Fruit fly (Drosophila melanogaster) whole organism, wandering third instar larva: Measurements from ENCODE around the gene FipoQ.

Experiments used
- CG32264 ChIP-seq: fragments of 200-800 bp; sonication (Bioruptor generic); optimal IDR thresholded peaks from 2 replicates; lab custom pipeline; 2016; ENCODE audit warnings: missing biosample characterization, missing genetic modification characterization
- CG9705 ChIP-seq: fragments of 200-800 bp; sonication (Bioruptor generic); optimal IDR thresholded peaks from 2 replicates; lab custom pipeline; 2018; ENCODE audit warnings: missing biosample characterization, mild to moderate bottlenecking, missing genetic modification characterization
- CrebA ChIP-seq: fragments of 200-800 bp; sonication (Bioruptor generic); optimal IDR thresholded peaks from 2 replicates; lab custom pipeline; 2016; ENCODE audit warnings: missing biosample characterization, mild to moderate bottlenecking, missing genetic modification characterization, borderline replicate concordance
- Dif ChIP-seq: fragments of 200-275, 200-300 bp; sonication (Bioruptor generic); optimal IDR thresholded peaks from 2 replicates; lab custom pipeline; 2018; ENCODE audit warnings: missing biosample characterization, missing genetic modification characterization; ENCODE audit not compliant: partially characterized antibody
- GATAd ChIP-seq: sonication (Bioruptor generic); optimal IDR thresholded peaks from 2 replicates; lab custom pipeline; 2016; ENCODE audit warnings: missing biosample characterization, missing genetic modification characterization
- HLH106 ChIP-seq: fragments of 200-800 bp; optimal IDR thresholded peaks from 3 replicates; lab custom pipeline; 2019; ENCODE audit warnings: missing biosample characterization, mild to moderate bottlenecking, missing genetic modification characterization, moderate library complexity
- Hnf4 ChIP-seq: fragments of 200-800 bp; sonication (Bioruptor generic); optimal IDR thresholded peaks from 2 replicates; lab custom pipeline; 2016; ENCODE audit warnings: missing biosample characterization, mild to moderate bottlenecking, missing genetic modification characterization
- Hr78 ChIP-seq: fragments of >200 bp; optimal IDR thresholded peaks from 2 replicates; lab custom pipeline; 2017; ENCODE audit warnings: missing biosample characterization, missing genetic modification characterization
- Hr83 ChIP-seq: fragments of 200-300 bp; sonication (Bioruptor generic); optimal IDR thresholded peaks from 2 replicates; lab custom pipeline; 2016; ENCODE audit warnings: missing biosample characterization, mild to moderate bottlenecking, missing genetic modification characterization, moderate library complexity; ENCODE audit not compliant: poor library complexity, severe bottlenecking
- Mio ChIP-seq: sonication (Bioruptor generic); optimal IDR thresholded peaks from 2 replicates; lab custom pipeline; 2016; ENCODE audit warnings: missing biosample characterization, missing genetic modification characterization
- Myc ChIP-seq: fragments of >200 bp; optimal IDR thresholded peaks from 2 replicates; lab custom pipeline; 2017
- N ChIP-seq: fragments of >200 bp; optimal IDR thresholded peaks from 2 replicates; lab custom pipeline; 2018; ENCODE audit warnings: missing biosample characterization, missing external identifiers, missing genetic modification characterization
- OdsH ChIP-seq: fragments of 200-800 bp; sonication (Bioruptor generic); optimal IDR thresholded peaks from 2 replicates; lab custom pipeline; 2016; ENCODE audit warnings: missing biosample characterization, mild to moderate bottlenecking, missing genetic modification characterization
- Rel ChIP-seq, 2 experiments: fragments of 200-800 bp; sonication (Bioruptor generic) in 1 of 2; optimal IDR thresholded peaks; 2 replicates in 1 of 2; 3 replicates in 1 of 2; lab custom pipeline; 2016 to 2019; ENCODE audit warnings: mild to moderate bottlenecking in 2 of 2, missing biosample characterization in 2 of 2, missing genetic modification characterization in 2 of 2, moderate library complexity in 1 of 2
- Sp1 ChIP-seq: fragments of 200-800 bp; sonication (Bioruptor generic); optimal IDR thresholded peaks from 3 replicates; lab custom pipeline; 2019; ENCODE audit warnings: missing biosample characterization, mild to moderate bottlenecking, missing genetic modification characterization, moderate library complexity
- Vsx2 ChIP-seq: fragments of 200-300, 225-300 bp; sonication (Bioruptor generic); optimal IDR thresholded peaks from 2 replicates; lab custom pipeline; 2018; ENCODE audit warnings: missing biosample characterization, missing genetic modification characterization; ENCODE audit not compliant: partially characterized antibody
- br ChIP-seq: fragments of 200-800 bp; sonication (Bioruptor generic); optimal IDR thresholded peaks from 2 replicates; lab custom pipeline; 2016; ENCODE audit warnings: missing biosample characterization, missing genetic modification characterization
- brk ChIP-seq: fragments of 200-800 bp; sonication (Bioruptor generic); optimal IDR thresholded peaks from 2 replicates; lab custom pipeline; 2016; ENCODE audit warnings: missing biosample characterization, mild to moderate bottlenecking, missing genetic modification characterization
- dl ChIP-seq, 2 experiments: fragments of 175-275, 200-275 bp in 1 of 2; fragments of 200-275 bp in 1 of 2; sonication (Bioruptor generic); optimal IDR thresholded peaks; lab custom pipeline; 2018; ENCODE audit warnings: mild to moderate bottlenecking in 2 of 2, missing biosample characterization in 2 of 2, missing genetic modification characterization in 2 of 2, moderate library complexity in 2 of 2; ENCODE audit not compliant: partially characterized antibody in 2 of 2, insufficient read depth in 1 of 2
- dmrt93B ChIP-seq: fragments of 200-800 bp; sonication (Bioruptor generic); optimal IDR thresholded peaks from 2 replicates; lab custom pipeline; 2018; ENCODE audit warnings: missing biosample characterization, mild to moderate bottlenecking, missing genetic modification characterization
- dsf ChIP-seq: sonication (Bioruptor generic); optimal IDR thresholded peaks from 2 replicates; lab custom pipeline; 2016; ENCODE audit warnings: missing biosample characterization, missing genetic modification characterization, borderline replicate concordance
- ey ChIP-seq: fragments of 200-800 bp; sonication (Bioruptor generic); optimal IDR thresholded peaks from 2 replicates; lab custom pipeline; 2016; ENCODE audit warnings: missing biosample characterization, missing genetic modification characterization
- foxo ChIP-seq, 2 experiments: fragments of 200-800 bp; sonication (Bioruptor generic); optimal IDR thresholded peaks; 2 replicates in 1 of 2; 3 replicates in 1 of 2; lab custom pipeline; 2016 to 2017; ENCODE audit warnings: missing biosample characterization in 2 of 2, missing genetic modification characterization in 2 of 2
- fru ChIP-seq: fragments of 200-800 bp; sonication (Bioruptor generic); optimal IDR thresholded peaks from 3 replicates; lab custom pipeline; 2016; ENCODE audit warnings: missing biosample characterization, mild to moderate bottlenecking, missing genetic modification characterization
- h ChIP-seq: fragments of 200-800 bp; sonication (Bioruptor generic); optimal IDR thresholded peaks from 3 replicates; lab custom pipeline; 2016; ENCODE audit warnings: missing biosample characterization, mild to moderate bottlenecking, missing genetic modification characterization
- jim ChIP-seq: fragments of 175-275, 200-325 bp; sonication (Bioruptor generic); optimal IDR thresholded peaks from 2 replicates; lab custom pipeline; 2016; ENCODE audit warnings: missing biosample characterization, mild to moderate bottlenecking, missing genetic modification characterization
- lola ChIP-seq: fragments of >200 bp; optimal IDR thresholded peaks from 2 replicates; lab custom pipeline; 2017; ENCODE audit warnings: missing biosample characterization, missing genetic modification characterization
- pan ChIP-seq: fragments of >200 bp; optimal IDR thresholded peaks from 2 replicates; lab custom pipeline; 2017
- psq ChIP-seq: fragments of 200-800 bp; sonication (Bioruptor generic); optimal IDR thresholded peaks from 3 replicates; lab custom pipeline; 2017; ENCODE audit warnings: missing biosample characterization, mild to moderate bottlenecking, missing genetic modification characterization, moderate library complexity
- rgr ChIP-seq: fragments of 200-800 bp; sonication (Bioruptor generic); optimal IDR thresholded peaks from 3 replicates; lab custom pipeline; 2016; ENCODE audit warnings: missing biosample characterization, mild to moderate bottlenecking, missing genetic modification characterization
- sage ChIP-seq: fragments of 200-800 bp; sonication (Bioruptor generic); optimal IDR thresholded peaks from 2 replicates; lab custom pipeline; 2016; ENCODE audit warnings: missing biosample characterization, mild to moderate bottlenecking, missing genetic modification characterization
- sv ChIP-seq: fragments of 200-800 bp; sonication (Bioruptor generic); optimal IDR thresholded peaks from 3 replicates; lab custom pipeline; 2016; ENCODE audit warnings: missing biosample characterization, missing genetic modification characterization
- tai ChIP-seq: sonication (Bioruptor generic); optimal IDR thresholded peaks from 2 replicates; lab custom pipeline; 2016; ENCODE audit warnings: missing biosample characterization, missing genetic modification characterization
- usp ChIP-seq: fragments of >200 bp; optimal IDR thresholded peaks from 2 replicates; lab custom pipeline; 2017; ENCODE audit warnings: missing biosample characterization, missing genetic modification characterization
- woc ChIP-seq: sonication (Bioruptor generic); optimal IDR thresholded peaks from 2 replicates; lab custom pipeline; 2016; ENCODE audit warnings: missing biosample characterization, mild to moderate bottlenecking, missing genetic modification characterization

Gene FipoQ

dm6 chr3R:29520215-29520614 lies 25.6 kb downstream of the FipoQ start:
- TF ChIP-seq Mio (GFP tag; lab: Kevin White, UChicago) = no peak
- TF ChIP-seq ey = no peak
- TF ChIP-seq Hnf4 (GFP tag; lab: Kevin White, UChicago) = no peak
- no peak for TF ChIP-seq GATAd (GFP tag; lab: Kevin White, UChicago)
- no peak for TF ChIP-seq foxo (GFP tag; optimal IDR thresholded peaks at IDR 0.05; lab: Kevin White, UChicago)
- TF ChIP-seq Rel (GFP tag; optimal IDR thresholded peaks at IDR 0.05; lab: Kevin White, UChicago) = no peak
- TF ChIP-seq Rel (tag; optimal IDR thresholded peaks at IDR 0.05; lab: Kevin White, UChicago) = no peak
- no peak for TF ChIP-seq dsf (GFP tag; lab: Kevin White, UChicago)
- TF ChIP-seq br = no peak
- TF ChIP-seq pan (lab: Kevin White, UChicago) = no peak
- TF ChIP-seq Vsx2 = no peak
- no peak for TF ChIP-seq dl (GFP tag; optimal IDR thresholded peaks at IDR 0.05; lab: Kevin White, UChicago; ENCODE audit: insufficient read depth in 1 of 2, partially characterized antibody in 2 of 2)

DNA sequence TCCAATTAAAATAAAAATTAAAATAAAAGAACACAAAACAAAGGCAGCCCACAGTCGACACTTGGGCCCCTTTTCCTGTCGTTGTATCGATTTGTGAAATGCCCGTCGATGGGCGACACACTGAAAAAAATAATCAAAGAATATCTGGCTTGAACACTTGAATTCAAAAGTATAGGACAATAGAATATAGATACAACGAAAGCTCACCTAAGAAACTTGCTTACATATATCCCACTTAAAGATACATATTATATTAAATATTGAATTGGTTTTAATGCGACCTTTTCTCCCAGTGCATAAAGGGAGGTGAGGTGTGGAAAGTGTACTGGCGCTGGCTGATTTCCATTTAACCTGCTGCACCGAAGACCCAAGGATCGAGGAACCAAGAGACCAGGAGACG lies 27.6 kb downstream of the FipoQ start:
- TF ChIP-seq dl (GFP tag; optimal IDR thresholded peaks at IDR 0.05; lab: Kevin White, UChicago; ENCODE audit: insufficient read depth in 1 of 2, partially characterized antibody in 2 of 2) (no peak), h (peak; percentile 57), brk (GFP tag; lab: Kevin White, UChicago) (peak; percentile 9), fru (GFP tag; lab: Kevin White, UChicago) (peak; percentile 28), jim (GFP tag; lab: Kevin White, UChicago) (no peak), HLH106 (peak; percentile 54), Mio (GFP tag; lab: Kevin White, UChicago) (no peak), Sp1 (GFP tag; lab: Kevin White, UChicago) (peak; percentile 44), dmrt93B (GFP tag; lab: Kevin White, UChicago) (peak; percentile 10), CG9705 (GFP tag; lab: Kevin White, UChicago) (no peak), sage (GFP tag; lab: Kevin White, UChicago) (no peak), ey (peak; percentile 5), rgr (peak; percentile 7), br (peak; percentile 10), lola (GFP tag; lab: Kevin White, UChicago) (no peak), psq (GFP tag; lab: Kevin White, UChicago) (peak; percentile 0), foxo (GFP tag; optimal IDR thresholded peaks at IDR 0.05; lab: Kevin White, UChicago) (peak in 1 of 2 experiments; percentile 64)

DNA sequence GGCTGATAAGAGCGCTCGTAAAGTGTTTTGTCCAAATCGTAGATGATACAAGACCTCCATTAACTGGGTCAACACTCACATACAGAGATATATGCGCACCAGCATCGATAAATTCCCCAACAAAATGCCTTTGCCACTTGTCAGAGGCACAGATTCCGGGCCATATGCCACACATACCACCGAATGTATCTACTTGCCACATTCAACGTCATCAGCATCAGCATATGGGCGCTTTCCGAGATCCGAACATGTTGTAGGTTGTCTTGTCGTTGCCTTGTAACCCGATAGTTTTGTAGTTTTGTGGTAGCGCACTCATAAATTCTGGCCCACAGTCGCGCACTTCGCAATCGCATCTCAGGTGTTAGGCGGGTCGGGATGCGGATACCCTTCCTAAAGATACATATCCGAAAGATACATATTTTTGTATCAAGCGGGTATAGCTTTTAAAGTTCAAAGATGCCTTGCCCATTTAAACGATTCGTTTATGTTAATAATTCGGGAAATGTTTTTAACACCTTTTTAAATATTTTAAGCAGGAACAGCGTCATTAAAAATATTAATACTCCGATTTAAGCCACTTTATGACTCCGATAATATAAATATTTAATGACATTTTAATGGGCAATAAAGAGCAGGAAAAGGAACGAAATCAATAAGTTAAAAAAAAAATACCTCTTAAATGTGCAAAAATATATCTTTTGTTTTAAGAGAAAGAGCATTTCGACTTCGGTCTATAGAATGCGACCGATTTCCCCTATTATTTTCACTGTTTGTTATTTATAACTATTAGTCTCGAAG lies 29.6 kb downstream of the FipoQ start:
- TF ChIP-seq lola (GFP tag; lab: Kevin White, UChicago) = no peak
- TF ChIP-seq Rel (GFP tag; optimal IDR thresholded peaks at IDR 0.05; lab: Kevin White, UChicago) = no peak
- TF ChIP-seq Rel (tag; optimal IDR thresholded peaks at IDR 0.05; lab: Kevin White, UChicago) = no peak
- TF ChIP-seq dsf (GFP tag; lab: Kevin White, UChicago) = no peak
- no peak for TF ChIP-seq Myc
- no peak for TF ChIP-seq OdsH
- TF ChIP-seq CrebA (GFP tag; lab: Kevin White, UChicago) = no peak
- TF ChIP-seq Hr83 (GFP tag; lab: Kevin White, UChicago) = no peak

DNA sequence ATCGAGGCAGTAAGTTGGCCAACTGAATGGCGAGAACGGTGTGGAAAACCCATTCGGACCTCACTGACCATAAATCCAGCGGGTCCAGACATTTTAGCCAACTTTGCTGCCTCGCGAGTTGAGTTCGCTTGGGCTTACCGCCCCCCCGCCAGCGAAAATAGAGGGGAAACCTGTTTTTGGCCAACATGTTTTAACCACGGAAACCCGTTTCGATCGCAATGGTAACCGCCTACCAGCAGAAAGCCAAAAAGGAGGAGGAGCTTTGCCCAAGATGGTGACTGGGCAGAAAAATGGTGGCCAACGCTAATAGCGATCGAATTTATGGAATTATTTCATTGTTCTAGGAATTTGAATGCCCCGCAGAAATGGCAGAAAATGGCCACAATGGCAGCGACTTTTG lies 32.0 kb downstream of the FipoQ start:
- TF ChIP-seq sage (GFP tag; lab: Kevin White, UChicago) (no peak), dl (GFP tag; optimal IDR thresholded peaks at IDR 0.05; lab: Kevin White, UChicago; ENCODE audit: insufficient read depth in 1 of 2, partially characterized antibody in 2 of 2) (peak in 1 of 2 experiments; percentile 9), Mio (GFP tag; lab: Kevin White, UChicago) (no peak), tai (GFP tag; lab: Kevin White, UChicago) (no peak), OdsH (no peak), Vsx2 (peak; percentile 89), dsf (GFP tag; lab: Kevin White, UChicago) (no peak), rgr (no peak), br (no peak), h (no peak), CG32264 (GFP tag; lab: Kevin White, UChicago) (no peak), fru (GFP tag; lab: Kevin White, UChicago) (no peak), Hnf4 (GFP tag; lab: Kevin White, UChicago) (no peak), woc (GFP tag; lab: Kevin White, UChicago) (no peak), Hr78 (GFP tag; lab: Kevin White, UChicago) (no peak), lola (GFP tag; lab: Kevin White, UChicago) (no peak), N (GFP tag; lab: Kevin White, UChicago) (no peak), Dif (GFP tag; lab: Kevin White, UChicago) (peak; percentile 77), usp (GFP tag; lab: Kevin White, UChicago) (no peak), sv (GFP tag; lab: Kevin White, UChicago) (no peak), jim (GFP tag; lab: Kevin White, UChicago) (no peak)
- TF ChIP-seq, all 38 proteins: peak for 3
